Fruit fly (Drosophila melanogaster) whole organism: ENCODE results near the gene Dlc90F.

Experiments used
- CG8478 ChIP-seq: fragments of >200 bp; optimal IDR thresholded peaks from 2 replicates; lab custom pipeline; 2018; ENCODE audit warnings: inconsistent platforms
- EcR ChIP-seq, 2 experiments: fragments of >200 bp; optimal IDR thresholded peaks; 2 replicates each; lab custom pipeline; 2017; ENCODE audit warnings: missing biosample characterization in 2 of 2, missing genetic modification characterization in 2 of 2, missing genetic modification reagents in 2 of 2
- psq ChIP-seq: fragments of >200 bp; optimal IDR thresholded peaks from 2 replicates; lab custom pipeline; 2017
- usp ChIP-seq: fragments of >200 bp; optimal IDR thresholded peaks from 2 replicates; lab custom pipeline; 2017; ENCODE audit warnings: missing biosample characterization, missing genetic modification characterization, mixed read lengths

dm6 chr3R:18309910-18310309 is 10.9 kb downstream of the Dlc90F start:
- TF ChIP-seq usp (GFP tag; lab: Kevin White, UChicago) (no peak), CG8478 (lab: Kevin White, UChicago) (no peak), EcR (GFP tag; optimal IDR thresholded peaks at IDR 0.05; lab: Kevin White, UChicago) (no peak), psq (lab: Kevin White, UChicago) (no peak)
